Worm (Caenorhabditis elegans) whole organism, mixed stage, embryonic: Measurements from ENCODE around the gene glrx-21.

Source experiments
- M03D4.4 ChIP-seq: sonication (generic microtip); optimal IDR thresholded peaks from 2 replicates; lab custom pipeline; 2017; ENCODE audit warnings: mild to moderate bottlenecking, missing genetic modification characterization, missing compliant biosample characterization
- bed-3 ChIP-seq: fragments of 200-800 bp; sonication (Bioruptor generic); optimal IDR thresholded peaks from 3 replicates; lab custom pipeline; 2018; ENCODE audit warnings: mild to moderate bottlenecking, missing genetic modification characterization, moderate library complexity, missing compliant biosample characterization
- blmp-1 ChIP-seq: fragments of 150-350 bp; optimal IDR thresholded peaks from 2 replicates; lab custom pipeline; 2014; ENCODE audit warnings: missing biosample characterization, missing genetic modification characterization
- ceh-39 ChIP-seq: fragments of 150-350 bp; optimal IDR thresholded peaks from 2 replicates; lab custom pipeline; 2014; ENCODE audit warnings: missing biosample characterization, missing genetic modification characterization
- ceh-43 ChIP-seq: fragments of 200-800 bp; sonication (Bioruptor generic); optimal IDR thresholded peaks from 2 replicates; lab custom pipeline; 2018; ENCODE audit warnings: mild to moderate bottlenecking, missing genetic modification characterization, moderate library complexity, missing compliant biosample characterization
- ces-1 ChIP-seq: fragments of 150-350 bp; optimal IDR thresholded peaks from 2 replicates; lab custom pipeline; 2014; ENCODE audit warnings: missing biosample characterization, missing genetic modification reagents, missing genetic modification characterization
- cnd-1 ChIP-seq: fragments of 200-800 bp; sonication (Bioruptor generic); optimal IDR thresholded peaks from 2 replicates; lab custom pipeline; 2018; ENCODE audit warnings: mild to moderate bottlenecking, missing genetic modification characterization, missing compliant biosample characterization
- elt-1 ChIP-seq: sonication (generic microtip); optimal IDR thresholded peaks from 2 replicates; lab custom pipeline; 2017; ENCODE audit warnings: missing genetic modification characterization, mild to moderate bottlenecking, missing compliant biosample characterization, antibody characterized with exemption, moderate library complexity, borderline replicate concordance; ENCODE audit not compliant: insufficient read depth
- elt-3 ChIP-seq: fragments of 150-350 bp; optimal IDR thresholded peaks from 2 replicates; lab custom pipeline; 2014; ENCODE audit warnings: missing biosample characterization, missing genetic modification characterization
- flh-1 ChIP-seq: fragments of 200-800 bp; sonication (Bioruptor generic); optimal IDR thresholded peaks from 2 replicates; lab custom pipeline; 2018; ENCODE audit warnings: mild to moderate bottlenecking, missing genetic modification characterization, moderate library complexity, missing compliant biosample characterization
- ham-2 ChIP-seq: fragments of 200-800 bp; sonication (Bioruptor generic); optimal IDR thresholded peaks from 2 replicates; lab custom pipeline; 2018; ENCODE audit warnings: mild to moderate bottlenecking, missing genetic modification characterization, missing compliant biosample characterization
- lin-13 ChIP-seq: fragments of 150-350 bp; optimal IDR thresholded peaks from 2 replicates; lab custom pipeline; 2014; ENCODE audit warnings: missing biosample characterization, missing genetic modification characterization
- lsy-2 ChIP-seq: fragments of 150-350 bp; optimal IDR thresholded peaks from 2 replicates; lab custom pipeline; 2014; ENCODE audit warnings: missing biosample characterization, missing genetic modification characterization
- mab-5 ChIP-seq: fragments of 150-350 bp; optimal IDR thresholded peaks from 2 replicates; lab custom pipeline; 2014; ENCODE audit warnings: missing biosample characterization, missing genetic modification characterization
- mep-1 ChIP-seq: fragments of 150-350 bp; optimal IDR thresholded peaks from 2 replicates; lab custom pipeline; 2017; ENCODE audit warnings: missing biosample characterization, missing genetic modification reagents, missing genetic modification characterization, inconsistent platforms
- mls-2 ChIP-seq: sonication (generic microtip); optimal IDR thresholded peaks from 2 replicates; lab custom pipeline; 2016; ENCODE audit warnings: mild to moderate bottlenecking, missing genetic modification characterization, moderate library complexity, missing compliant biosample characterization
- nhr-12 ChIP-seq: fragments of 150-350 bp; optimal IDR thresholded peaks from 2 replicates; lab custom pipeline; 2014; ENCODE audit warnings: missing biosample characterization, missing genetic modification characterization
- nhr-2 ChIP-seq: fragments of 150-350 bp; optimal IDR thresholded peaks from 2 replicates; lab custom pipeline; 2014; ENCODE audit warnings: missing biosample characterization, missing genetic modification characterization
- nhr-237 ChIP-seq: fragments of 150-350 bp; optimal IDR thresholded peaks from 2 replicates; lab custom pipeline; 2014; ENCODE audit warnings: missing biosample characterization, missing genetic modification characterization
- nhr-28 ChIP-seq: fragments of 150-350 bp; optimal IDR thresholded peaks from 2 replicates; lab custom pipeline; 2014; ENCODE audit warnings: missing biosample characterization, missing genetic modification characterization
- nhr-76 ChIP-seq: sonication (generic microtip); optimal IDR thresholded peaks from 2 replicates; lab custom pipeline; 2017; ENCODE audit warnings: missing biosample characterization, missing genetic modification characterization
- pha-4 ChIP-seq: fragments of 150-350 bp; optimal IDR thresholded peaks from 2 replicates; lab custom pipeline; 2018; ENCODE audit warnings: missing biosample characterization, missing genetic modification reagents, missing genetic modification characterization
- sem-2 ChIP-seq: fragments of 200-800 bp; sonication (Bioruptor generic); optimal IDR thresholded peaks from 2 replicates; lab custom pipeline; 2018; ENCODE audit warnings: mild to moderate bottlenecking, missing genetic modification characterization, missing compliant biosample characterization
- sptf-1 ChIP-seq: sonication (generic microtip); optimal IDR thresholded peaks from 2 replicates; lab custom pipeline; 2017; ENCODE audit warnings: mild to moderate bottlenecking, missing genetic modification characterization, moderate library complexity, missing compliant biosample characterization
- tbx-8 ChIP-seq: fragments of 200-800 bp; sonication (Bioruptor generic); optimal IDR thresholded peaks from 2 replicates; lab custom pipeline; 2018; ENCODE audit warnings: mild to moderate bottlenecking, missing genetic modification characterization, moderate library complexity, missing compliant biosample characterization
- unc-62 ChIP-seq: fragments of 150-350 bp; optimal IDR thresholded peaks from 2 replicates; lab custom pipeline; 2014; ENCODE audit warnings: missing biosample characterization, missing genetic modification reagents, missing genetic modification characterization
- zip-8 ChIP-seq: fragments of 150-350 bp; optimal IDR thresholded peaks from 2 replicates; lab custom pipeline; 2014; ENCODE audit warnings: missing biosample characterization, missing genetic modification characterization
- ztf-11 ChIP-seq: fragments of 150-350 bp; optimal IDR thresholded peaks from 2 replicates; lab custom pipeline; 2014; ENCODE audit warnings: missing biosample characterization, missing genetic modification characterization

glrx-21 gene

ce11 chrIII:5367995-5368899 is 22.3 kb upstream of the glrx-21 start, which contains the start of gene dhs-9:
Gene dhs-9 (minus strand): TSS chrIII:5368045.
- TF ChIP-seq nhr-12 (tag; lab: Kevin White, UChicago) (no peak), ceh-43 (GFP tag; lab: Kevin White, UChicago) (no peak), cnd-1 (tag; lab: Kevin White, UChicago) (no peak), elt-1 (tag; lab: Kevin White, UChicago) (no peak)

ce11 chrIII:5361909-5362308 is 16.0 kb upstream of the glrx-21 start, which contains the start of gene Y32H12A.1:
Gene Y32H12A.1 (plus strand): TSS chrIII:5362209.
- no peak for TF ChIP-seq mep-1 (tag; lab: Kevin White, UChicago)
- no peak for TF ChIP-seq zip-8 (tag; lab: Kevin White, UChicago)
- no peak for TF ChIP-seq ceh-39 (tag; lab: Kevin White, UChicago)
- no peak for TF ChIP-seq elt-1 (tag; lab: Kevin White, UChicago)
- TF ChIP-seq flh-1 (GFP tag; lab: Kevin White, UChicago) = no peak
- no peak for TF ChIP-seq sem-2 (GFP tag; lab: Kevin White, UChicago)
- no peak for TF ChIP-seq cnd-1 (tag; lab: Kevin White, UChicago)
- TF ChIP-seq ces-1 = no peak
- no peak for TF ChIP-seq elt-3
- no peak for TF ChIP-seq nhr-76 (tag; lab: Kevin White, UChicago)
- no peak for TF ChIP-seq tbx-8 (GFP tag; lab: Kevin White, UChicago)
- TF ChIP-seq M03D4.4 (tag; lab: Kevin White, UChicago) = no peak
- no peak for TF ChIP-seq nhr-28 (tag; lab: Kevin White, UChicago)
- no peak for TF ChIP-seq nhr-12 (tag; lab: Kevin White, UChicago)
- TF ChIP-seq ztf-11 (tag; lab: Kevin White, UChicago) = no peak
- TF ChIP-seq mab-5 (tag; lab: Kevin White, UChicago) = no peak
- TF ChIP-seq nhr-237 (tag; lab: Kevin White, UChicago) = no peak
- no peak for TF ChIP-seq mls-2 (tag; lab: Kevin White, UChicago)
- no peak for TF ChIP-seq bed-3 (GFP tag; lab: Kevin White, UChicago)
- TF ChIP-seq, all 35 proteins: peak for 0

ce11 chrIII:5349250-5349649 is 3.3 kb upstream of the glrx-21 start, which contains the start of gene thoc-5:
Gene thoc-5 (minus strand): TSS chrIII:5349401.
- TF ChIP-seq nhr-2 (tag; lab: Kevin White, UChicago) (no peak), cnd-1 (tag; lab: Kevin White, UChicago) (peak; percentile 7), lin-13 (tag; lab: Kevin White, UChicago) (peak; percentile 27), mep-1 (tag; lab: Kevin White, UChicago) (peak; percentile 61), bed-3 (GFP tag; lab: Kevin White, UChicago) (no peak), ham-2 (GFP tag; lab: Kevin White, UChicago) (no peak), sptf-1 (tag; lab: Kevin White, UChicago) (peak; percentile 70), mls-2 (tag; lab: Kevin White, UChicago) (peak; percentile 33), sem-2 (GFP tag; lab: Kevin White, UChicago) (no peak), nhr-237 (tag; lab: Kevin White, UChicago) (peak; percentile 50), ces-1 (peak; percentile 21), lsy-2 (peak; percentile 67), nhr-76 (tag; lab: Kevin White, UChicago) (no peak)
- TF ChIP-seq, all 35 proteins: peak for 8

- TF ChIP-seq zip-8 (tag; lab: Kevin White, UChicago) = peak; percentile 90
- TF ChIP-seq nhr-2 (tag; lab: Kevin White, UChicago) = no peak
- TF ChIP-seq nhr-28 (tag; lab: Kevin White, UChicago) = no peak
- no peak for TF ChIP-seq lsy-2
- TF ChIP-seq tbx-8 (GFP tag; lab: Kevin White, UChicago) = no peak
- no peak for TF ChIP-seq sem-2 (GFP tag; lab: Kevin White, UChicago)
Measured at ce11 chrIII:5344561-5344960, 1.4 kb downstream of the glrx-21 start.

ce11 chrIII:5343555-5343954 is 2.4 kb downstream of the glrx-21 start:
- no peak for TF ChIP-seq ceh-39 (tag; lab: Kevin White, UChicago)
- TF ChIP-seq blmp-1 = no peak
- no peak for TF ChIP-seq mab-5 (tag; lab: Kevin White, UChicago)
- no peak for TF ChIP-seq zip-8 (tag; lab: Kevin White, UChicago)
- no peak for TF ChIP-seq sem-2 (GFP tag; lab: Kevin White, UChicago)
- TF ChIP-seq nhr-2 (tag; lab: Kevin White, UChicago) = no peak
- no peak for TF ChIP-seq sptf-1 (tag; lab: Kevin White, UChicago)
- TF ChIP-seq unc-62 (GFP tag; lab: Kevin White, UChicago) = no peak
- TF ChIP-seq nhr-76 (tag; lab: Kevin White, UChicago) = no peak
- no peak for TF ChIP-seq ceh-43 (GFP tag; lab: Kevin White, UChicago)
- no peak for TF ChIP-seq ces-1
- no peak for TF ChIP-seq nhr-237 (tag; lab: Kevin White, UChicago)
- no peak for TF ChIP-seq pha-4 (tag; lab: Kevin White, UChicago)
